Worm (Caenorhabditis elegans): Measurements from ENCODE around the gene let-2.
A peak's percentile ranks its signal among the peaks of the same experiment; 100 is the strongest.

let-2 gene

ce11 chrX:16392107-16392506 is 3.0 kb upstream of the let-2 start (continued):
- TF ChIP-seq hlh-17 (GFP tag; optimal IDR thresholded peaks at IDR 0.05; ENCODE audit: borderline replicate concordance) = no peak
- no peak for TF ChIP-seq dpl-1 (GFP tag; optimal IDR thresholded peaks at IDR 0.05)
- no peak for TF ChIP-seq elt-2 (tag; optimal IDR thresholded peaks at IDR 0.05)
- no peak for TF ChIP-seq nhr-77 (tag; optimal IDR thresholded peaks at IDR 0.05)
- no peak for TF ChIP-seq mdl-1 (tag; optimal IDR thresholded peaks at IDR 0.05)
- TF ChIP-seq fos-1 (tag; optimal IDR thresholded peaks at IDR 0.05) = peak; percentile 30
- TF ChIP-seq zip-4 (GFP tag; optimal IDR thresholded peaks at IDR 0.05) = no peak
- no peak for TF ChIP-seq aly-2 (tag; optimal IDR thresholded peaks at IDR 0.05)
- TF ChIP-seq nhr-71 (tag; optimal IDR thresholded peaks at IDR 0.05) = peak; percentile 76
- no peak for TF ChIP-seq C04F5.9 (tag; optimal IDR thresholded peaks at IDR 0.05)
- TF ChIP-seq lin-39 (tag; optimal IDR thresholded peaks at IDR 0.05) = peak; percentile 2
- TF ChIP-seq nhr-11 (tag; optimal IDR thresholded peaks at IDR 0.05) = no peak
- TF ChIP-seq sox-4 (tag; optimal IDR thresholded peaks at IDR 0.05) = no peak
- TF ChIP-seq nhr-20 (tag; optimal IDR thresholded peaks at IDR 0.05) = peak; percentile 41
- peak; percentile 78 for TF ChIP-seq rnt-1 (tag; optimal IDR thresholded peaks at IDR 0.05)
- no peak for TF ChIP-seq lin-15B (tag; optimal IDR thresholded peaks at IDR 0.05)
- no peak for TF ChIP-seq irx-1 (tag; optimal IDR thresholded peaks at IDR 0.05)
- TF ChIP-seq ztf-4 (tag; optimal IDR thresholded peaks at IDR 0.05) = no peak
- TF ChIP-seq snpc-4 (tag; optimal IDR thresholded peaks at IDR 0.05) = no peak
- TF ChIP-seq unc-86 (tag; optimal IDR thresholded peaks at IDR 0.05) = no peak
- TF ChIP-seq nhr-237 (tag; optimal IDR thresholded peaks at IDR 0.05) = no peak
- TF ChIP-seq Y116A8C.19 (tag; optimal IDR thresholded peaks at IDR 0.05; ENCODE audit: borderline replicate concordance) = no peak
- TF ChIP-seq ceh-63 (GFP tag; optimal IDR thresholded peaks at IDR 0.05) = no peak
- no peak for TF ChIP-seq pax-3 (tag; optimal IDR thresholded peaks at IDR 0.05)
- no peak for TF ChIP-seq mef-2 (tag; optimal IDR thresholded peaks at IDR 0.05)
- no peak for TF ChIP-seq lin-13 (GFP tag; optimal IDR thresholded peaks at IDR 0.05)
- no peak for TF ChIP-seq ceh-90 (tag; optimal IDR thresholded peaks at IDR 0.05)
- no peak for TF ChIP-seq C16A3.4 (tag; optimal IDR thresholded peaks at IDR 0.05)
- no peak for TF ChIP-seq hlh-4 (tag; optimal IDR thresholded peaks at IDR 0.05)
- no peak for TF ChIP-seq efl-1 (optimal IDR thresholded peaks at IDR 0.05)
- peak in 1 of 2 experiments; percentile 89 for TF ChIP-seq efl-1 (GFP tag; optimal IDR thresholded peaks at IDR 0.05 in 1 of 2)
- TF ChIP-seq nhr-28 (tag; optimal IDR thresholded peaks at IDR 0.05) = no peak
- TF ChIP-seq vab-15 (tag; optimal IDR thresholded peaks at IDR 0.05) = no peak
- no peak for TF ChIP-seq C34B4.2 (tag; optimal IDR thresholded peaks at IDR 0.05)
- no peak for TF ChIP-seq ets-5 (GFP tag; IDR thresholded peaks at IDR 0.05)
- TF ChIP-seq alr-1 (tag; optimal IDR thresholded peaks at IDR 0.05; ENCODE audit: borderline replicate concordance) = no peak
- TF ChIP-seq efl-3 (GFP tag; optimal IDR thresholded peaks at IDR 0.05) = no peak
- TF ChIP-seq nhr-76 (tag; optimal IDR thresholded peaks at IDR 0.05) = no peak
- TF ChIP-seq elt-3 (tag; optimal IDR thresholded peaks at IDR 0.05) = no peak
- peak; percentile 14 to 44 for TF ChIP-seq lsy-2 (tag; optimal IDR thresholded peaks at IDR 0.05)

- no peak for TF ChIP-seq fkh-8 (tag; optimal IDR thresholded peaks at IDR 0.05)
- no peak for TF ChIP-seq lir-3 (tag; optimal IDR thresholded peaks at IDR 0.05; ENCODE audit: poor library complexity)
- no peak for TF ChIP-seq isw-1 (GFP tag; IDR thresholded peaks at IDR 0.05)
- no peak for TF ChIP-seq hlh-17 (GFP tag; optimal IDR thresholded peaks at IDR 0.05; ENCODE audit: borderline replicate concordance)
- no peak for TF ChIP-seq skn-1 (tag; optimal IDR thresholded peaks at IDR 0.05)
- TF ChIP-seq ceh-8 (GFP tag; optimal IDR thresholded peaks at IDR 0.05) = no peak
- TF ChIP-seq aly-2 (tag; optimal IDR thresholded peaks at IDR 0.05) = no peak
- peak; percentile 31 for TF ChIP-seq rnt-1 (tag; optimal IDR thresholded peaks at IDR 0.05)
- no peak for TF ChIP-seq nhr-77 (tag; optimal IDR thresholded peaks at IDR 0.05)
- TF ChIP-seq mab-9 (GFP tag; IDR thresholded peaks at IDR 0.05) = no peak
- no peak for TF ChIP-seq nhr-20 (tag; optimal IDR thresholded peaks at IDR 0.05)
- no peak for TF ChIP-seq sup-37 (GFP tag; optimal IDR thresholded peaks at IDR 0.05)
- TF ChIP-seq lin-14 (GFP tag; optimal IDR thresholded peaks at IDR 0.05) = peak; percentile 7
- TF ChIP-seq unc-130 (tag; optimal IDR thresholded peaks at IDR 0.05) = no peak
- no peak for TF ChIP-seq alr-1 (tag; optimal IDR thresholded peaks at IDR 0.05; ENCODE audit: borderline replicate concordance)
- TF ChIP-seq ces-1 (GFP tag; optimal IDR thresholded peaks at IDR 0.05) = no peak
- peak; percentile 15 for TF ChIP-seq nhr-71 (tag; optimal IDR thresholded peaks at IDR 0.05)
- no peak for TF ChIP-seq pax-3 (tag; optimal IDR thresholded peaks at IDR 0.05)
Observed at ce11 chrX:16391110-16391509, 2.0 kb upstream of the let-2 start.
